Fruit fly (Drosophila melanogaster) whole organism, prepupa: ENCODE data around the gene CG17919.

Experiments
- CG10631 ChIP-seq: fragments of 200-800 bp; sonication (Bioruptor generic); optimal IDR thresholded peaks from 2 replicates; lab custom pipeline; 2016; ENCODE audit warnings: missing biosample characterization, missing genetic modification characterization
- CG10669 ChIP-seq: fragments of 200-800 bp; sonication (Bioruptor generic); optimal IDR thresholded peaks from 3 replicates; lab custom pipeline; 2018; ENCODE audit warnings: missing biosample characterization, mild to moderate bottlenecking, missing genetic modification characterization, moderate library complexity
- CG11294 ChIP-seq: fragments of 200-800 bp; sonication (Bioruptor generic); IDR thresholded peaks from 2 replicates; pipeline ENCODE4 v1.3.6; 2022; ENCODE audit warnings: missing biosample characterization, missing genetic modification characterization
- CG11762 ChIP-seq: fragments of 200-800 bp; sonication (Bioruptor generic); optimal IDR thresholded peaks from 3 replicates; lab custom pipeline; 2016; ENCODE audit warnings: missing biosample characterization, missing genetic modification characterization; ENCODE audit not compliant: insufficient read depth
- CG11902 ChIP-seq: fragments of 200-800 bp; sonication (Bioruptor generic); optimal IDR thresholded peaks from 3 replicates; lab custom pipeline; 2016; ENCODE audit warnings: missing biosample characterization, missing genetic modification characterization
- CG15336 ChIP-seq: fragments of 200-800 bp; sonication (Bioruptor generic); IDR thresholded peaks from 2 replicates; pipeline ENCODE4 v1.3.6; 2022; ENCODE audit warnings: missing biosample characterization, missing genetic modification characterization
- CG1621 ChIP-seq: fragments of 200-800 bp; sonication (Bioruptor generic); optimal IDR thresholded peaks from 3 replicates; lab custom pipeline; 2018; ENCODE audit warnings: missing biosample characterization, mild to moderate bottlenecking, missing genetic modification characterization
- CG3032 ChIP-seq: fragments of 200-800 bp; optimal IDR thresholded peaks from 2 replicates; lab custom pipeline; 2019; ENCODE audit warnings: missing biosample characterization, mild to moderate bottlenecking, missing genetic modification characterization, moderate library complexity
- CG31627 ChIP-seq: fragments of 200-800 bp; sonication (Bioruptor generic); optimal IDR thresholded peaks from 3 replicates; lab custom pipeline; 2016; ENCODE audit warnings: missing biosample characterization, missing genetic modification characterization
- CG32006 ChIP-seq: fragments of 200-800 bp; sonication (Bioruptor generic); optimal IDR thresholded peaks from 3 replicates; lab custom pipeline; 2017; ENCODE audit warnings: missing biosample characterization, mild to moderate bottlenecking, missing genetic modification characterization
- CG34406 ChIP-seq: fragments of 200-800 bp; sonication (Bioruptor generic); optimal IDR thresholded peaks from 3 replicates; lab custom pipeline; 2016; ENCODE audit warnings: missing biosample characterization, missing genetic modification characterization
- CG4318 ChIP-seq: fragments of 200-800 bp; sonication (Bioruptor generic); optimal IDR thresholded peaks from 3 replicates; lab custom pipeline; 2017; ENCODE audit warnings: missing biosample characterization, mild to moderate bottlenecking, missing genetic modification characterization
- CG6276 ChIP-seq: fragments of 200-800 bp; sonication (Bioruptor generic); optimal IDR thresholded peaks from 2 replicates; lab custom pipeline; 2017; ENCODE audit warnings: missing biosample characterization, mild to moderate bottlenecking, missing genetic modification characterization
- CG6792 ChIP-seq: fragments of 200-800 bp; sonication (Bioruptor generic); optimal IDR thresholded peaks from 3 replicates; lab custom pipeline; 2016; ENCODE audit warnings: missing biosample characterization, missing genetic modification characterization
- CG6808 ChIP-seq: fragments of 200-800 bp; sonication (Bioruptor generic); optimal IDR thresholded peaks from 3 replicates; lab custom pipeline; 2017; ENCODE audit warnings: missing biosample characterization, missing genetic modification characterization, mild to moderate bottlenecking, moderate library complexity, missing genetic modification reagents
- CG8119 ChIP-seq: fragments of 200-800 bp; sonication (Bioruptor generic); IDR thresholded peaks from 3 replicates; pipeline ENCODE4 v1.3.6; 2022; ENCODE audit warnings: missing biosample characterization, missing genetic modification characterization
- CG8632 ChIP-seq: fragments of 200-800 bp; sonication (Bioruptor generic); optimal IDR thresholded peaks from 3 replicates; lab custom pipeline; 2016; ENCODE audit warnings: missing biosample characterization, missing genetic modification characterization
- CG9139 ChIP-seq: fragments of 200-800 bp; sonication (Bioruptor generic); optimal IDR thresholded peaks from 3 replicates; lab custom pipeline; 2017; ENCODE audit warnings: missing biosample characterization, mild to moderate bottlenecking, missing genetic modification characterization
- Eip75B ChIP-seq: fragments of 200-800 bp; sonication (Bioruptor generic); optimal IDR thresholded peaks from 3 replicates; lab custom pipeline; 2016; ENCODE audit warnings: missing biosample characterization, missing genetic modification characterization
- Eip78C ChIP-seq: fragments of 200-800 bp; sonication (Bioruptor generic); peaks from one replicate; lab custom pipeline; 2016; ENCODE audit warnings: missing biosample characterization, missing genetic modification characterization
- Ets21C ChIP-seq: fragments of 200-800 bp; sonication (Bioruptor generic); optimal IDR thresholded peaks from 3 replicates; lab custom pipeline; 2016; ENCODE audit warnings: missing biosample characterization, missing genetic modification characterization
- Ets96B ChIP-seq: fragments of 200-800 bp; optimal IDR thresholded peaks from 2 replicates; lab custom pipeline; 2019; ENCODE audit warnings: missing biosample characterization, mild to moderate bottlenecking, missing genetic modification characterization, moderate library complexity
- Gug ChIP-seq: fragments of 200-800 bp; sonication (Bioruptor generic); IDR thresholded peaks from 2 replicates; pipeline ENCODE4 v1.3.6; 2022; ENCODE audit warnings: missing biosample characterization, missing genetic modification characterization
- Hr38 ChIP-seq: sonication (Bioruptor generic); optimal IDR thresholded peaks from 2 replicates; lab custom pipeline; 2016; ENCODE audit warnings: missing biosample characterization, missing genetic modification characterization
- Hr39 ChIP-seq: fragments of 200-800 bp; sonication (Bioruptor generic); optimal IDR thresholded peaks from 2 replicates; lab custom pipeline; 2016; ENCODE audit warnings: missing biosample characterization, missing genetic modification characterization
- Hr4 ChIP-seq: fragments of 200-800 bp; sonication (Bioruptor generic); optimal IDR thresholded peaks from 3 replicates; lab custom pipeline; 2016; ENCODE audit warnings: missing biosample characterization, missing genetic modification characterization
- Lpt ChIP-seq: fragments of 200-800 bp; sonication (Bioruptor generic); optimal IDR thresholded peaks from 3 replicates; lab custom pipeline; 2016; ENCODE audit warnings: missing biosample characterization, missing genetic modification characterization
- Met ChIP-seq: fragments of 200-800 bp; sonication (Bioruptor generic); optimal IDR thresholded peaks from 3 replicates; lab custom pipeline; 2016; ENCODE audit warnings: missing biosample characterization, missing genetic modification characterization
- OdsH ChIP-seq: fragments of 200-800 bp; sonication (Bioruptor generic); optimal IDR thresholded peaks from 3 replicates; lab custom pipeline; 2016; ENCODE audit warnings: missing biosample characterization, missing genetic modification characterization
- Smox ChIP-seq: fragments of 200-800 bp; sonication (Bioruptor generic); optimal IDR thresholded peaks from 3 replicates; lab custom pipeline; 2016; ENCODE audit warnings: missing biosample characterization, missing genetic modification characterization
- Sox102F ChIP-seq: fragments of 200-800 bp; sonication (Bioruptor generic); optimal IDR thresholded peaks from 2 replicates; lab custom pipeline; 2016; ENCODE audit warnings: missing biosample characterization, mild to moderate bottlenecking, missing genetic modification characterization
- Sox14 ChIP-seq: fragments of 200-800 bp; sonication (Bioruptor generic); optimal IDR thresholded peaks from 3 replicates; lab custom pipeline; 2016; ENCODE audit warnings: missing biosample characterization, missing genetic modification characterization
- achi ChIP-seq: fragments of 200-800 bp; sonication (Bioruptor generic); optimal IDR thresholded peaks from 3 replicates; lab custom pipeline; 2016; ENCODE audit warnings: missing biosample characterization, missing genetic modification characterization
- acj6 ChIP-seq: fragments of 200-800 bp; sonication (Bioruptor generic); optimal IDR thresholded peaks from 3 replicates; lab custom pipeline; 2016; ENCODE audit warnings: missing biosample characterization, missing genetic modification characterization
- cyc ChIP-seq: fragments of 200-800 bp; sonication (Bioruptor generic); optimal IDR thresholded peaks from 3 replicates; lab custom pipeline; 2016; ENCODE audit warnings: missing biosample characterization, missing genetic modification characterization
- eg ChIP-seq: fragments of 200-800 bp; sonication (Bioruptor generic); IDR thresholded peaks from 3 replicates; pipeline ENCODE4 v1.3.6; 2022; ENCODE audit warnings: missing biosample characterization, missing genetic modification characterization
- esn ChIP-seq: fragments of 200-800 bp; sonication (Bioruptor generic); optimal IDR thresholded peaks from 2 replicates; lab custom pipeline; 2016; ENCODE audit warnings: missing biosample characterization, mild to moderate bottlenecking, missing genetic modification characterization, moderate library complexity
- fd59A ChIP-seq: fragments of 200-800 bp; sonication (Bioruptor generic); optimal IDR thresholded peaks from 2 replicates; lab custom pipeline; 2017; ENCODE audit warnings: missing biosample characterization, mild to moderate bottlenecking, missing genetic modification characterization, missing genetic modification reagents
- fd85E ChIP-seq: fragments of 200-800 bp; sonication (Bioruptor generic); optimal IDR thresholded peaks from 3 replicates; lab custom pipeline; 2016; ENCODE audit warnings: missing biosample characterization, missing genetic modification characterization
- fkh ChIP-seq: fragments of 200-800 bp; sonication (Bioruptor generic); optimal IDR thresholded peaks from 3 replicates; lab custom pipeline; 2017; ENCODE audit warnings: missing biosample characterization, mild to moderate bottlenecking, missing genetic modification characterization, moderate library complexity
- lz ChIP-seq: fragments of 200-800 bp; sonication (Bioruptor generic); optimal IDR thresholded peaks from 3 replicates; lab custom pipeline; 2016; ENCODE audit warnings: missing biosample characterization, missing genetic modification characterization
- net ChIP-seq: fragments of 200-800 bp; sonication (Bioruptor generic); optimal IDR thresholded peaks from 3 replicates; lab custom pipeline; 2016; ENCODE audit warnings: missing biosample characterization, missing genetic modification characterization
- pdm3 ChIP-seq: fragments of 200-800 bp; sonication (Bioruptor generic); optimal IDR thresholded peaks from 3 replicates; lab custom pipeline; 2016; ENCODE audit warnings: missing biosample characterization, missing genetic modification characterization
- salr ChIP-seq, 2 experiments: fragments of 200-800 bp; sonication (Bioruptor generic); optimal IDR thresholded peaks; 3 replicates each; lab custom pipeline; 2016 to 2018; ENCODE audit warnings: missing biosample characterization in 2 of 2, missing genetic modification characterization in 2 of 2, mild to moderate bottlenecking in 1 of 2
- spab ChIP-seq: fragments of 200-800 bp; sonication (Bioruptor generic); optimal IDR thresholded peaks from 2 replicates; lab custom pipeline; 2017; ENCODE audit warnings: missing biosample characterization, mild to moderate bottlenecking, missing genetic modification characterization, missing genetic modification reagents
- ss ChIP-seq, 2 experiments: fragments of 200-800 bp; sonication (Bioruptor generic); optimal IDR thresholded peaks; 2 replicates in 1 of 2; 3 replicates in 1 of 2; lab custom pipeline; 2017 to 2018; ENCODE audit warnings: mild to moderate bottlenecking in 2 of 2, missing biosample characterization in 2 of 2, missing genetic modification characterization in 2 of 2, moderate library complexity in 1 of 2
- topi ChIP-seq: fragments of 200-800 bp; sonication (Bioruptor generic); optimal IDR thresholded peaks from 3 replicates; lab custom pipeline; 2016; ENCODE audit warnings: missing biosample characterization, missing genetic modification characterization
- vri ChIP-seq: fragments of 200-800 bp; sonication (Bioruptor generic); optimal IDR thresholded peaks from 3 replicates; lab custom pipeline; 2016; ENCODE audit warnings: missing biosample characterization, mild to moderate bottlenecking, missing genetic modification characterization

The CG17919 gene

dm6 chr3R:6352893-6353623, 9.2 kb downstream of the CG17919 start:
- peak; percentile 31 for TF ChIP-seq net (GFP tag; lab: Kevin White, UChicago)
- peak; percentile 64 for TF ChIP-seq CG6276 (GFP tag; lab: Kevin White, UChicago)
- no peak for TF ChIP-seq CG11902 (GFP tag; lab: Kevin White, UChicago)
- TF ChIP-seq Met (GFP tag; lab: Kevin White, UChicago), result peak; percentile 10
- peak; percentile 44; the same call in 1 of the 2 replicates for TF ChIP-seq Gug (GFP tag; lab: Robert Waterston, UW)
- TF ChIP-seq CG10631 (GFP tag; lab: Kevin White, UChicago), result peak; percentile 35
- TF ChIP-seq fkh, result peak; percentile 69
- peak; percentile 88 for TF ChIP-seq Eip78C
- TF ChIP-seq CG4318, result peak; percentile 47
- peak; percentile 47; the same call in 1 of the 2 replicates for TF ChIP-seq CG15336 (GFP tag; lab: Robert Waterston, UW)
- TF ChIP-seq lz, result peak; percentile 18
- TF ChIP-seq eg (GFP tag; lab: Robert Waterston, UW), result peak; percentile 53; the same call in 1 of the 3 replicates
- TF ChIP-seq CG31627 (GFP tag; lab: Kevin White, UChicago), result peak; percentile 27
- peak; percentile 31 for TF ChIP-seq CG10669
- TF ChIP-seq CG11762, result peak; percentile 20
- no peak for TF ChIP-seq CG11294
- TF ChIP-seq cyc, result no peak
- TF ChIP-seq topi (GFP tag; lab: Kevin White, UChicago), result peak; percentile 48
- TF ChIP-seq fd85E (GFP tag; lab: Kevin White, UChicago), result no peak
- peak in 1 of 2 experiments; percentile 5 for TF ChIP-seq ss (GFP tag; optimal IDR thresholded peaks at IDR 0.05; lab: Kevin White, UChicago)
- peak; percentile 64 for TF ChIP-seq pdm3 (GFP tag; lab: Kevin White, UChicago)
- peak; percentile 22 for TF ChIP-seq CG34406 (GFP tag; lab: Kevin White, UChicago)
- peak; percentile 13 for TF ChIP-seq CG6792 (GFP tag; lab: Kevin White, UChicago)
- no peak for TF ChIP-seq CG1621
- TF ChIP-seq OdsH (GFP tag; lab: Kevin White, UChicago), result peak; percentile 57
- TF ChIP-seq esn, result peak; percentile 42
- peak; percentile 37 for TF ChIP-seq achi (GFP tag; lab: Kevin White, UChicago)
- peak; percentile 63 for TF ChIP-seq Hr4 (GFP tag; lab: Kevin White, UChicago)
- TF ChIP-seq vri (GFP tag; lab: Kevin White, UChicago), result no peak
- peak; percentile 7 for TF ChIP-seq Sox102F
- TF ChIP-seq CG3032 (tag; lab: Kevin White, UChicago), result peak; percentile 11
- TF ChIP-seq CG9139 (GFP tag; lab: Kevin White, UChicago), result no peak
- peak; percentile 48 for TF ChIP-seq Eip75B
- no peak for TF ChIP-seq CG8632
- peak; percentile 39 for TF ChIP-seq Ets96B (tag; lab: Kevin White, UChicago)
- TF ChIP-seq Hr38 (GFP tag; lab: Kevin White, UChicago), result no peak
- peak; percentile 8 for TF ChIP-seq CG6808 (GFP tag; lab: Kevin White, UChicago)
- TF ChIP-seq fd59A (GFP tag; lab: Kevin White, UChicago), result peak; percentile 54
- TF ChIP-seq spab (GFP tag; lab: Kevin White, UChicago), result peak; percentile 37
- peak; percentile 22 for TF ChIP-seq Smox (GFP tag; lab: Kevin White, UChicago)
- TF ChIP-seq CG8119 (GFP tag; lab: Robert Waterston, UW), result peak; percentile 56; the same call in 1 of the 3 replicates
- TF ChIP-seq Hr39 (GFP tag; lab: Kevin White, UChicago), result peak; percentile 26
- no peak for TF ChIP-seq Ets21C (GFP tag; lab: Kevin White, UChicago)
- peak in 1 of 2 experiments; percentile 49 for TF ChIP-seq salr (GFP tag; optimal IDR thresholded peaks at IDR 0.05; lab: Kevin White, UChicago)
- TF ChIP-seq acj6 (GFP tag; lab: Kevin White, UChicago), result peak; percentile 56
- peak; percentile 80 for TF ChIP-seq CG32006 (GFP tag; lab: Kevin White, UChicago)
- peak; percentile 34 for TF ChIP-seq Lpt
- peak; percentile 3 for TF ChIP-seq Sox14
